Fruit fly (Drosophila melanogaster) whole organism, embryonic: Measurements from ENCODE around the gene Gld2.

Experiments
- Blimp-1 ChIP-seq: fragments of 200-800 bp; sonication (Bioruptor generic); optimal IDR thresholded peaks from 3 replicates; lab custom pipeline; 2018; ENCODE audit warnings: missing biosample characterization, missing genetic modification characterization, mild to moderate bottlenecking, moderate library complexity, missing genetic modification reagents
- Bteb2 ChIP-seq: fragments of 200-800 bp; sonication (Bioruptor generic); optimal IDR thresholded peaks from 2 replicates; lab custom pipeline; 2016; ENCODE audit warnings: missing biosample characterization, missing genetic modification characterization
- CG10979 ChIP-seq: fragments of 200-800 bp; sonication (Bioruptor generic); optimal IDR thresholded peaks from 2 replicates; lab custom pipeline; 2018; ENCODE audit warnings: missing biosample characterization, mild to moderate bottlenecking, missing genetic modification characterization, moderate library complexity
- CG12104 ChIP-seq: fragments of 200-800 bp; sonication (Bioruptor generic); optimal IDR thresholded peaks from 3 replicates; lab custom pipeline; 2016; ENCODE audit warnings: missing biosample characterization, missing genetic modification characterization
- CG17361 ChIP-seq: fragments of 200-800 bp; sonication (Bioruptor generic); IDR thresholded peaks from 3 replicates; pipeline ENCODE4 v1.3.6; 2022; ENCODE audit warnings: missing biosample characterization, missing genetic modification characterization
- CG17612 ChIP-seq: fragments of 200-800 bp; sonication (Bioruptor generic); IDR thresholded peaks from 2 replicates; pipeline ENCODE4 v1.3.6; 2022; ENCODE audit warnings: missing biosample characterization, missing genetic modification characterization
- CG17829 ChIP-seq: fragments of 200-800 bp; optimal IDR thresholded peaks from 2 replicates; lab custom pipeline; 2019; ENCODE audit warnings: missing biosample characterization, mild to moderate bottlenecking, missing genetic modification characterization, moderate library complexity
- CG18262 ChIP-seq: fragments of 200-800 bp; optimal IDR thresholded peaks from 3 replicates; lab custom pipeline; 2019; ENCODE audit warnings: missing biosample characterization, mild to moderate bottlenecking, missing genetic modification characterization, moderate library complexity
- CG2712 ChIP-seq: fragments of 200-800 bp; optimal IDR thresholded peaks from 3 replicates; lab custom pipeline; 2019; ENCODE audit warnings: missing biosample characterization, mild to moderate bottlenecking, missing genetic modification characterization, moderate library complexity
- CG30403 ChIP-seq: fragments of 200-800 bp; sonication (Bioruptor generic); optimal IDR thresholded peaks from 3 replicates; lab custom pipeline; 2016; ENCODE audit warnings: missing biosample characterization, missing genetic modification characterization
- CG3065 ChIP-seq: fragments of 200-800 bp; sonication (Bioruptor generic); optimal IDR thresholded peaks from 2 replicates; lab custom pipeline; 2016; ENCODE audit warnings: missing biosample characterization, missing genetic modification characterization
- CG5180 ChIP-seq: fragments of 200-800 bp; sonication (Bioruptor generic); optimal IDR thresholded peaks from 3 replicates; lab custom pipeline; 2017; ENCODE audit warnings: missing biosample characterization, missing genetic modification characterization, mild to moderate bottlenecking, moderate library complexity, missing genetic modification reagents
- CG6683 ChIP-seq: fragments of 200-800 bp; sonication (Bioruptor generic); optimal IDR thresholded peaks from 2 replicates; lab custom pipeline; 2017; ENCODE audit warnings: missing biosample characterization, mild to moderate bottlenecking, missing genetic modification characterization, missing genetic modification reagents
- CG6689 ChIP-seq: fragments of 200-800 bp; sonication (Bioruptor generic); IDR thresholded peaks from 2 replicates; pipeline ENCODE4 v1.3.6; 2022; ENCODE audit warnings: missing biosample characterization, missing genetic modification characterization
- CG8089 ChIP-seq: fragments of 200-800 bp; sonication (Bioruptor generic); optimal IDR thresholded peaks from 3 replicates; lab custom pipeline; 2016; ENCODE audit warnings: missing biosample characterization, missing genetic modification characterization
- CG9609 ChIP-seq: fragments of 200-800 bp; sonication (Bioruptor generic); optimal IDR thresholded peaks from 3 replicates; lab custom pipeline; 2016; ENCODE audit warnings: missing biosample characterization, missing genetic modification characterization
- CHES-1-like ChIP-seq: fragments of 200-800 bp; sonication (Bioruptor generic); optimal IDR thresholded peaks from 2 replicates; lab custom pipeline; 2016; ENCODE audit warnings: missing biosample characterization, missing genetic modification characterization
- CTCF ChIP-seq: fragments of 200-800 bp; sonication (Bioruptor generic); optimal IDR thresholded peaks from 2 replicates; lab custom pipeline; 2017; ENCODE audit warnings: missing biosample characterization, mild to moderate bottlenecking, missing genetic modification characterization, moderate library complexity
- D ChIP-seq, 2 experiments: fragments of 200-800 bp in 1 of 2; fragments of >200 bp in 1 of 2; sonication (Bioruptor generic) in 1 of 2; optimal IDR thresholded peaks; 2 replicates in 1 of 2; 3 replicates in 1 of 2; lab custom pipeline; 2017; ENCODE audit warnings: mild to moderate bottlenecking in 1 of 2, missing biosample characterization in 1 of 2, missing genetic modification characterization in 1 of 2, missing genetic modification reagents in 1 of 2
- Drgx ChIP-seq: fragments of 200-800 bp; sonication (Bioruptor generic); IDR thresholded peaks from 2 replicates; pipeline ENCODE4 v1.3.6; 2022; ENCODE audit warnings: missing biosample characterization, missing genetic modification characterization
- GATAe ChIP-seq: fragments of 200-800 bp; sonication (Bioruptor generic); conservative IDR thresholded peaks from 2 replicates; pipeline ENCODE4 v1.3.6; 2022; ENCODE audit warnings: missing biosample characterization, missing genetic modification characterization
- Hr51 ChIP-seq, 2 experiments: fragments of 200-800 bp; sonication (Bioruptor generic); optimal IDR thresholded peaks; 2 replicates in 1 of 2; 3 replicates in 1 of 2; lab custom pipeline; 2016 to 2018; ENCODE audit warnings: missing biosample characterization in 2 of 2, missing genetic modification characterization in 2 of 2, mild to moderate bottlenecking in 1 of 2, moderate library complexity in 1 of 2
- Hr78 ChIP-seq, 2 experiments: fragments of 200-800 bp in 1 of 2; fragments of >200 bp in 1 of 2; sonication (Bioruptor generic) in 1 of 2; optimal IDR thresholded peaks; 2 replicates each; lab custom pipeline; 2017 to 2019; ENCODE audit warnings: missing biosample characterization in 2 of 2, missing genetic modification characterization in 2 of 2, mild to moderate bottlenecking in 1 of 2, moderate library complexity in 1 of 2
- YL-1 ChIP-seq: fragments of 200-800 bp; sonication (Bioruptor generic); optimal IDR thresholded peaks from 3 replicates; lab custom pipeline; 2017; ENCODE audit warnings: missing biosample characterization, mild to moderate bottlenecking, missing genetic modification characterization
- abd-A ChIP-seq: fragments of 200-800 bp; sonication (Bioruptor generic); optimal IDR thresholded peaks from 3 replicates; lab custom pipeline; 2019; ENCODE audit warnings: missing biosample characterization, mild to moderate bottlenecking, missing genetic modification characterization, moderate library complexity
- ara ChIP-seq: fragments of 200-800 bp; sonication (Bioruptor generic); IDR thresholded peaks from 2 replicates; pipeline ENCODE4 v1.3.6; 2022; ENCODE audit warnings: missing biosample characterization, missing genetic modification characterization
- bsh ChIP-seq, 2 experiments: fragments of 200-800 bp; sonication (Bioruptor generic); optimal IDR thresholded peaks; 2 replicates each; lab custom pipeline; 2017 to 2018; ENCODE audit warnings: mild to moderate bottlenecking in 2 of 2, missing biosample characterization in 2 of 2, missing genetic modification characterization in 2 of 2, moderate library complexity in 1 of 2
- ci ChIP-seq: fragments of 200-800 bp; sonication (Bioruptor generic); IDR thresholded peaks from 3 replicates; pipeline ENCODE4 v1.3.6; 2022; ENCODE audit warnings: missing biosample characterization, missing genetic modification characterization
- eve ChIP-seq, 2 experiments: fragments of >200 bp; optimal IDR thresholded peaks; 2 replicates each; lab custom pipeline; 2017; ENCODE audit warnings: missing biosample characterization in 2 of 2, missing genetic modification characterization in 2 of 2
- ewg ChIP-seq: fragments of 200-800 bp; sonication (Bioruptor generic); optimal IDR thresholded peaks from 3 replicates; lab custom pipeline; 2017; ENCODE audit warnings: mild to moderate bottlenecking, missing biosample characterization, missing genetic modification reagents, missing genetic modification characterization
- eyg ChIP-seq: fragments of 200-800 bp; sonication (Bioruptor generic); optimal IDR thresholded peaks from 3 replicates; lab custom pipeline; 2016; ENCODE audit warnings: missing biosample characterization, missing genetic modification characterization
- gem ChIP-seq: fragments of 200-800 bp; sonication (Bioruptor generic); optimal IDR thresholded peaks from 2 replicates; lab custom pipeline; 2019; ENCODE audit warnings: missing biosample characterization, mild to moderate bottlenecking, missing genetic modification characterization, moderate library complexity
- gt ChIP-seq: fragments of 200-800 bp; sonication (Bioruptor generic); IDR thresholded peaks from 2 replicates; pipeline ENCODE4 v1.3.6; 2022; ENCODE audit warnings: missing biosample characterization, missing genetic modification characterization
- hkb ChIP-seq, 2 experiments: fragments of 200-800 bp in 1 of 2; fragments of >200 bp in 1 of 2; sonication (Bioruptor generic) in 1 of 2; IDR thresholded peaks in 1 of 2; optimal IDR thresholded peaks in 1 of 2; 2 replicates each; pipeline versions ENCODE4 v1.3.6 to Lab custom; 2017 to 2022; ENCODE audit warnings: missing biosample characterization in 1 of 2, missing genetic modification characterization in 1 of 2
- lola ChIP-seq, 3 experiments: fragments of >200 bp in 2 of 3; fragments of 200-800 bp in 1 of 3; sonication (Bioruptor generic) in 1 of 3; optimal IDR thresholded peaks; 2 replicates each; lab custom pipeline; 2017 to 2019; ENCODE audit warnings: missing biosample characterization in 3 of 3, missing genetic modification characterization in 3 of 3, mild to moderate bottlenecking in 1 of 3, moderate library complexity in 1 of 3
- ro ChIP-seq: fragments of 200-800 bp; sonication (Bioruptor generic); IDR thresholded peaks from 2 replicates; pipeline ENCODE4 v1.3.6; 2022; ENCODE audit warnings: missing biosample characterization, missing genetic modification characterization
- sens ChIP-seq: fragments of 200-800 bp; sonication (Bioruptor generic); peaks from one replicate; lab custom pipeline; 2016; ENCODE audit warnings: missing biosample characterization, missing genetic modification characterization
- seq ChIP-seq: fragments of 200-800 bp; sonication (Bioruptor generic); IDR thresholded peaks from 2 replicates; pipeline ENCODE4 v1.3.6; 2022; ENCODE audit warnings: missing biosample characterization, missing genetic modification characterization
- sisA ChIP-seq: fragments of 200-800 bp; sonication (Bioruptor generic); IDR thresholded peaks from 2 replicates; pipeline ENCODE4 v1.3.6; 2022; ENCODE audit warnings: missing biosample characterization, missing genetic modification characterization
- sna ChIP-seq: fragments of 200-800 bp; sonication (Bioruptor generic); IDR thresholded peaks from 2 replicates; pipeline ENCODE4 v1.3.6; 2022; ENCODE audit warnings: missing biosample characterization, missing genetic modification characterization; ENCODE audit not compliant: partially characterized antibody
- tap ChIP-seq: fragments of 200-800 bp; optimal IDR thresholded peaks from 3 replicates; lab custom pipeline; 2019; ENCODE audit warnings: missing biosample characterization, mild to moderate bottlenecking, missing genetic modification characterization, moderate library complexity
- vfl ChIP-seq: fragments of 200-800 bp; sonication (Bioruptor generic); optimal IDR thresholded peaks from 2 replicates; lab custom pipeline; 2016; ENCODE audit warnings: missing biosample characterization, missing genetic modification characterization
- zf30C ChIP-seq: fragments of 200-800 bp; sonication (Bioruptor generic); optimal IDR thresholded peaks from 3 replicates; lab custom pipeline; 2018; ENCODE audit warnings: missing biosample characterization, mild to moderate bottlenecking, missing genetic modification characterization

The Gld2 gene

dm6 chr3R:22198928-22199327 lies 12.7 kb upstream of the Gld2 start (continued):
- peak; percentile 62 for TF ChIP-seq abd-A (tag; lab: Kevin White, UChicago)

dm6 chr3R:22199391-22199940 lies 12.2 kb upstream of the Gld2 start:
- TF ChIP-seq eve (GFP tag; optimal IDR thresholded peaks at IDR 0.05; lab: Kevin White, UChicago): peak in 1 of 2 experiments; percentile 27
- TF ChIP-seq vfl (GFP tag; lab: Kevin White, UChicago): no peak
- TF ChIP-seq Bteb2: no peak
- TF ChIP-seq, all 482 proteins: peak for 1

dm6 chr3R:22202457-22202856 lies 9.2 kb upstream of the Gld2 start:
- TF ChIP-seq gt (GFP tag; lab: Robert Waterston, UW) (no peak), eyg (GFP tag; lab: Kevin White, UChicago) (no peak), zf30C (GFP tag; lab: Kevin White, UChicago) (peak; percentile 9), sens (GFP tag; lab: Kevin White, UChicago) (peak; percentile 62), CG9609 (GFP tag; lab: Kevin White, UChicago) (no peak), CHES-1-like (GFP tag; lab: Kevin White, UChicago) (no peak), CG12104 (GFP tag; lab: Kevin White, UChicago) (no peak), CG6689 (GFP tag; lab: Robert Waterston, UW) (no peak)

- peak; percentile 69 for TF ChIP-seq sens (GFP tag; lab: Kevin White, UChicago)
- TF ChIP-seq CG17361 (GFP tag; lab: Robert Waterston, UW): 0 out of 3 replicates have a peak, but pooled peaks have one; percentile 19
- TF ChIP-seq bsh (GFP tag; optimal IDR thresholded peaks at IDR 0.05; lab: Kevin White, UChicago): peak in 1 of 2 experiments; percentile 13
- 0 out of 3 replicates have a peak, but pooled peaks have one; percentile 10 for TF ChIP-seq ci (GFP tag; lab: Robert Waterston, UW)
- no peak for TF ChIP-seq sna (GFP tag; lab: Robert Waterston, UW)
- peak in 1 of 3 experiments; percentile 17 for TF ChIP-seq lola (GFP tag; optimal IDR thresholded peaks at IDR 0.05; lab: Kevin White, UChicago)
- peak; percentile 26; the same call in 1 of the 2 replicates for TF ChIP-seq Drgx (GFP tag; lab: Robert Waterston, UW)
- peak; percentile 0 for TF ChIP-seq CG5180
- TF ChIP-seq CG18262 (tag; lab: Kevin White, UChicago): peak; percentile 24
- peak; percentile 25 for TF ChIP-seq CG2712 (tag; lab: Kevin White, UChicago)
- TF ChIP-seq CG17829 (tag; lab: Kevin White, UChicago): peak; percentile 39
- no peak for TF ChIP-seq CG6683 (GFP tag; lab: Kevin White, UChicago)
- no peak for TF ChIP-seq ara (GFP tag; lab: Robert Waterston, UW)
- no peak for TF ChIP-seq ro
- no peak for TF ChIP-seq GATAe (GFP tag; lab: Robert Waterston, UW)
- peak; percentile 19 for TF ChIP-seq Blimp-1
- peak; percentile 28 for TF ChIP-seq CG10979 (tag; lab: Kevin White, UChicago)
- TF ChIP-seq seq (GFP tag; lab: Robert Waterston, UW): 0 out of 2 replicates have a peak, but pooled peaks have one; percentile 24
- peak; percentile 19 for TF ChIP-seq gem
- TF ChIP-seq, all 482 proteins: peak for 14
These were observed 6.1 kb upstream of the Gld2 start for dm6 chr3R:22205523-22205922.

dm6 chr3R:22220814-22221213 lies 9.2 kb downstream of the Gld2 start:
- TF ChIP-seq Hr78 (GFP tag; optimal IDR thresholded peaks at IDR 0.05; lab: Kevin White, UChicago) (no peak), ewg (GFP tag; lab: Kevin White, UChicago) (peak; percentile 31), D (optimal IDR thresholded peaks at IDR 0.05; lab: Kevin White, UChicago) (no peak), D (GFP tag; optimal IDR thresholded peaks at IDR 0.05; lab: Kevin White, UChicago) (peak; percentile 15), YL-1 (GFP tag; lab: Kevin White, UChicago) (no peak), CG3065 (GFP tag; lab: Kevin White, UChicago) (no peak), tap (tag; lab: Kevin White, UChicago) (peak; percentile 32), CTCF (GFP tag; lab: Kevin White, UChicago) (no peak), sisA (GFP tag; lab: Robert Waterston, UW) (peak; percentile 31; the same call in 1 of the 2 replicates), Hr51 (GFP tag; optimal IDR thresholded peaks at IDR 0.05; lab: Kevin White, UChicago) (peak in 1 of 2 experiments; percentile 66), hkb (optimal IDR thresholded peaks at IDR 0.05; lab: Kevin White, UChicago) (no peak), hkb (GFP tag; IDR thresholded peaks at IDR 0.05; lab: Robert Waterston, UW) (peak; percentile 56; the same call in 1 of the 2 replicates), CG30403 (GFP tag; lab: Kevin White, UChicago) (no peak), CG17612 (no peak), CG8089 (no peak)
